Worm (Caenorhabditis elegans) whole organism, young adult: Measurements from ENCODE around the gene srh-184.

ENCODE experiments used
- B0019.2 ChIP-seq: fragments of 200-800 bp; sonication (Bioruptor generic); conservative IDR thresholded peaks from 2 replicates; pipeline ENCODE4 v1.3.6; 2022; ENCODE audit warnings: missing genetic modification reagents, missing genetic modification characterization, missing compliant biosample characterization
- B0336.3 ChIP-seq: fragments of 200-800 bp; sonication (Bioruptor generic); IDR thresholded peaks from 2 replicates; pipeline ENCODE4 v1.3.6; 2022; ENCODE audit warnings: missing genetic modification characterization, missing compliant biosample characterization
- C06A6.2 ChIP-seq: fragments of 200-800 bp; sonication (Bioruptor generic); conservative IDR thresholded peaks from 2 replicates; pipeline ENCODE4 v1.3.6; 2022; ENCODE audit warnings: missing genetic modification characterization, missing compliant biosample characterization
- D2030.7 ChIP-seq: fragments of 200-800 bp; sonication (Bioruptor generic); IDR thresholded peaks from 2 replicates; pipeline ENCODE4 v1.3.6; 2022; ENCODE audit warnings: missing genetic modification reagents, missing genetic modification characterization, missing compliant biosample characterization
- F10E7.11 ChIP-seq: sonication (generic microtip); optimal IDR thresholded peaks from 2 replicates; lab custom pipeline; 2017; ENCODE audit warnings: mild to moderate bottlenecking, missing genetic modification characterization, moderate library complexity, missing compliant biosample characterization
- F23B12.7 ChIP-seq: sonication (generic microtip); optimal IDR thresholded peaks from 2 replicates; lab custom pipeline; 2017; ENCODE audit warnings: missing genetic modification characterization, mild to moderate bottlenecking, missing compliant biosample characterization, antibody characterized with exemption, moderate library complexity; ENCODE audit not compliant: insufficient read depth
- F33H1.4 ChIP-seq: fragments of 200-800 bp; sonication (Bioruptor generic); IDR thresholded peaks from 2 replicates; pipeline ENCODE4 v1.3.6; 2022; ENCODE audit warnings: missing genetic modification reagents, missing genetic modification characterization, missing compliant biosample characterization
- F37B4.10 ChIP-seq: fragments of 200-800 bp; sonication (Bioruptor generic); IDR thresholded peaks from 2 replicates; pipeline ENCODE4 v1.3.6; 2022; ENCODE audit warnings: missing genetic modification characterization, missing compliant biosample characterization
- F57C9.4 ChIP-seq: sonication (generic microtip); optimal IDR thresholded peaks from 2 replicates; lab custom pipeline; 2017; ENCODE audit warnings: mild to moderate bottlenecking, missing genetic modification characterization, missing compliant biosample characterization
- K11D2.4 ChIP-seq: fragments of 200-800 bp; sonication (Bioruptor generic); IDR thresholded peaks from 2 replicates; pipeline ENCODE4 v1.3.6; 2022; ENCODE audit warnings: missing genetic modification reagents, missing genetic modification characterization, missing compliant biosample characterization
- Y95B8A.8 ChIP-seq: fragments of 200-800 bp; sonication (Bioruptor generic); IDR thresholded peaks from 2 replicates; pipeline ENCODE4 v1.3.6; 2022; ENCODE audit warnings: missing genetic modification reagents, missing genetic modification characterization, missing compliant biosample characterization
- akir-1 ChIP-seq: fragments of 200-800 bp; sonication (Bioruptor generic); optimal IDR thresholded peaks from 2 replicates; lab custom pipeline; 2018; ENCODE audit warnings: mild to moderate bottlenecking, missing genetic modification characterization, moderate library complexity, missing compliant biosample characterization
- aptf-2 ChIP-seq: fragments of 200-800 bp; sonication (Bioruptor generic); conservative IDR thresholded peaks from 2 replicates; pipeline ENCODE4 v1.3.6; 2022; ENCODE audit warnings: missing genetic modification reagents, missing genetic modification characterization, missing compliant biosample characterization
- attf-3 ChIP-seq: fragments of 200-800 bp; sonication (Bioruptor generic); conservative IDR thresholded peaks from 2 replicates; pipeline ENCODE4 v1.3.6; 2022; ENCODE audit warnings: missing genetic modification reagents, missing genetic modification characterization, missing compliant biosample characterization
- bed-1 ChIP-seq: fragments of 200-800 bp; sonication (Bioruptor generic); IDR thresholded peaks from 2 replicates; pipeline ENCODE4 v1.3.6; 2022; ENCODE audit warnings: missing genetic modification reagents, missing genetic modification characterization, missing compliant biosample characterization
- cebp-1 ChIP-seq, 2 experiments: fragments of 200-800 bp in 1 of 2; sonication (Bioruptor generic) in 1 of 2; sonication (generic microtip) in 1 of 2; IDR thresholded peaks in 1 of 2; optimal IDR thresholded peaks in 1 of 2; 2 replicates each; pipeline versions ENCODE4 v1.3.6 to Lab custom; 2017 to 2022; ENCODE audit warnings: missing compliant biosample characterization in 2 of 2, missing genetic modification characterization in 2 of 2, mild to moderate bottlenecking in 1 of 2, missing genetic modification reagents in 1 of 2, moderate library complexity in 1 of 2
- ceh-27 ChIP-seq: fragments of 200-800 bp; sonication (Bioruptor generic); optimal IDR thresholded peaks from 2 replicates; lab custom pipeline; 2018; ENCODE audit warnings: mild to moderate bottlenecking, missing genetic modification characterization, moderate library complexity, missing compliant biosample characterization
- ceh-91 ChIP-seq: fragments of 200-800 bp; sonication (Bioruptor generic); IDR thresholded peaks from 2 replicates; pipeline ENCODE4 v1.3.6; 2022; ENCODE audit warnings: missing genetic modification reagents, missing genetic modification characterization, missing compliant biosample characterization
- chd-7 ChIP-seq: sonication (generic microtip); optimal IDR thresholded peaks from 2 replicates; lab custom pipeline; 2016; ENCODE audit warnings: mild to moderate bottlenecking, missing genetic modification characterization, moderate library complexity, missing compliant biosample characterization
- die-1 ChIP-seq: sonication (generic microtip); optimal IDR thresholded peaks from 2 replicates; lab custom pipeline; 2016; ENCODE audit warnings: missing genotype, mild to moderate bottlenecking, missing genetic modification characterization, missing compliant biosample characterization
- dox-1 ChIP-seq: fragments of 200-800 bp; sonication (Bioruptor generic); IDR thresholded peaks from 2 replicates; pipeline ENCODE4 v1.3.6; 2022; ENCODE audit warnings: missing genetic modification reagents, missing genetic modification characterization, missing compliant biosample characterization
- egl-18 ChIP-seq: fragments of 200-800 bp; sonication (Bioruptor generic); IDR thresholded peaks from 2 replicates; pipeline ENCODE4 v1.3.6; 2022; ENCODE audit warnings: missing genetic modification reagents, missing genetic modification characterization, missing compliant biosample characterization
- ets-4 ChIP-seq: fragments of 200-800 bp; sonication (Bioruptor generic); optimal IDR thresholded peaks from 2 replicates; lab custom pipeline; 2018; ENCODE audit warnings: mild to moderate bottlenecking, missing genetic modification characterization, missing compliant biosample characterization
- fkh-3 ChIP-seq: sonication (generic microtip); optimal IDR thresholded peaks from 2 replicates; lab custom pipeline; 2016; ENCODE audit warnings: mild to moderate bottlenecking, missing genetic modification characterization, missing compliant biosample characterization
- hmg-1.2 ChIP-seq: fragments of 200-800 bp; sonication (Bioruptor generic); IDR thresholded peaks from 2 replicates; pipeline ENCODE4 v1.3.6; 2022; ENCODE audit warnings: missing genetic modification reagents, missing genetic modification characterization, missing compliant biosample characterization
- hrde-1 ChIP-seq: sonication (generic microtip); optimal IDR thresholded peaks from 2 replicates; lab custom pipeline; 2016; ENCODE audit warnings: missing genetic modification characterization, mild to moderate bottlenecking, missing compliant biosample characterization, moderate library complexity, missing genotype, missing genetic modification reagents, borderline replicate concordance
- hsf-1 ChIP-seq: fragments of 200-800 bp; sonication (Bioruptor generic); IDR thresholded peaks from 2 replicates; pipeline ENCODE4 v1.3.6; 2022; ENCODE audit warnings: missing genetic modification reagents, missing genetic modification characterization, missing compliant biosample characterization
- lin-26 ChIP-seq: fragments of 200-800 bp; sonication (Bioruptor generic); IDR thresholded peaks from 2 replicates; pipeline ENCODE4 v1.3.6; 2022; ENCODE audit warnings: missing genetic modification reagents, missing genetic modification characterization, missing compliant biosample characterization
- lin-35 ChIP-seq, 3 experiments: fragments of 150-350 bp in 2 of 3; sonication (generic microtip) in 1 of 3; optimal IDR thresholded peaks; 2 replicates each; lab custom pipeline; 2014 to 2018; ENCODE audit warnings: missing biosample characterization in 3 of 3, missing genetic modification characterization in 3 of 3, missing genetic modification reagents in 3 of 3
- lin-54 ChIP-seq: fragments of 200-800 bp; sonication (Bioruptor generic); optimal IDR thresholded peaks from 2 replicates; lab custom pipeline; 2018; ENCODE audit warnings: mild to moderate bottlenecking, missing genetic modification characterization, missing compliant biosample characterization
- lsl-1 ChIP-seq: fragments of 200-800 bp; sonication (Bioruptor generic); optimal IDR thresholded peaks from 2 replicates; lab custom pipeline; 2018; ENCODE audit warnings: mild to moderate bottlenecking, missing genetic modification characterization, moderate library complexity, missing compliant biosample characterization
- lsy-27 ChIP-seq: sonication (generic microtip); optimal IDR thresholded peaks from 2 replicates; lab custom pipeline; 2017; ENCODE audit warnings: missing genetic modification characterization, mild to moderate bottlenecking, missing compliant biosample characterization, antibody characterized with exemption, missing genotype, borderline replicate concordance; ENCODE audit not compliant: insufficient read depth
- madf-3 ChIP-seq: fragments of 200-800 bp; sonication (Bioruptor generic); IDR thresholded peaks from 2 replicates; pipeline ENCODE4 v1.3.6; 2022; ENCODE audit warnings: missing genetic modification reagents, missing genetic modification characterization, missing compliant biosample characterization
- madf-8 ChIP-seq: fragments of 200-800 bp; sonication (Bioruptor generic); conservative IDR thresholded peaks from 2 replicates; pipeline ENCODE4 v1.3.6; 2022; ENCODE audit warnings: missing genetic modification reagents, missing genetic modification characterization, missing compliant biosample characterization
- mcd-1 ChIP-seq: fragments of 200-800 bp; sonication (Bioruptor generic); IDR thresholded peaks from 2 replicates; pipeline ENCODE4 v1.3.6; 2022; ENCODE audit warnings: missing genetic modification reagents, missing genetic modification characterization, missing compliant biosample characterization
- mxl-1 ChIP-seq: sonication (generic microtip); optimal IDR thresholded peaks from 2 replicates; lab custom pipeline; 2016; ENCODE audit warnings: missing genetic modification characterization, missing compliant biosample characterization
- nhr-90 ChIP-seq: sonication (generic microtip); optimal IDR thresholded peaks from 2 replicates; lab custom pipeline; 2016; ENCODE audit warnings: missing genotype, mild to moderate bottlenecking, missing genetic modification characterization, missing compliant biosample characterization
- rcor-1 ChIP-seq: fragments of 200-800 bp; sonication (Bioruptor generic); IDR thresholded peaks from 2 replicates; pipeline ENCODE4 v1.3.6; 2022; ENCODE audit warnings: missing genetic modification reagents, missing genetic modification characterization, missing compliant biosample characterization
- sea-2 ChIP-seq: fragments of 200-800 bp; sonication (Bioruptor generic); IDR thresholded peaks from 2 replicates; pipeline ENCODE4 v1.3.6; 2022; ENCODE audit warnings: missing genetic modification characterization, missing compliant biosample characterization
- snpc-1.1 ChIP-seq: sonication (generic microtip); optimal IDR thresholded peaks from 2 replicates; lab custom pipeline; 2017; ENCODE audit warnings: missing genetic modification characterization, mild to moderate bottlenecking, missing compliant biosample characterization, antibody characterized with exemption, moderate library complexity, missing genotype, missing genetic modification reagents; ENCODE audit not compliant: insufficient read depth
- tbx-9 ChIP-seq: sonication (generic microtip); optimal IDR thresholded peaks from 2 replicates; lab custom pipeline; 2016; ENCODE audit warnings: borderline replicate concordance, missing genetic modification characterization, inconsistent platforms, missing compliant biosample characterization
- tlf-1 ChIP-seq: fragments of 200-800 bp; sonication (Bioruptor generic); optimal IDR thresholded peaks from 2 replicates; lab custom pipeline; 2018; ENCODE audit warnings: mild to moderate bottlenecking, missing genetic modification characterization, missing compliant biosample characterization
- unc-62 ChIP-seq: fragments of 150-350 bp; optimal IDR thresholded peaks from 2 replicates; lab custom pipeline; 2014; ENCODE audit warnings: missing biosample characterization, missing genetic modification reagents, missing genetic modification characterization
- ztf-18 ChIP-seq: sonication (generic microtip); optimal IDR thresholded peaks from 2 replicates; lab custom pipeline; 2016; ENCODE audit warnings: missing genotype, mild to moderate bottlenecking, missing genetic modification characterization, missing compliant biosample characterization
- ztf-26 ChIP-seq: sonication (generic microtip); optimal IDR thresholded peaks from 2 replicates; lab custom pipeline; 2017; ENCODE audit warnings: missing genetic modification characterization, missing compliant biosample characterization
- ztf-28 ChIP-seq: fragments of 200-800 bp; sonication (Bioruptor generic); IDR thresholded peaks from 2 replicates; pipeline ENCODE4 v1.3.6; 2022; ENCODE audit warnings: missing genetic modification reagents, missing genetic modification characterization, missing compliant biosample characterization
- ztf-6 ChIP-seq: fragments of 200-800 bp; sonication (Bioruptor generic); IDR thresholded peaks from 2 replicates; pipeline ENCODE4 v1.3.6; 2022; ENCODE audit warnings: missing genetic modification reagents, missing genetic modification characterization, missing compliant biosample characterization

srh-184 gene

DNA sequence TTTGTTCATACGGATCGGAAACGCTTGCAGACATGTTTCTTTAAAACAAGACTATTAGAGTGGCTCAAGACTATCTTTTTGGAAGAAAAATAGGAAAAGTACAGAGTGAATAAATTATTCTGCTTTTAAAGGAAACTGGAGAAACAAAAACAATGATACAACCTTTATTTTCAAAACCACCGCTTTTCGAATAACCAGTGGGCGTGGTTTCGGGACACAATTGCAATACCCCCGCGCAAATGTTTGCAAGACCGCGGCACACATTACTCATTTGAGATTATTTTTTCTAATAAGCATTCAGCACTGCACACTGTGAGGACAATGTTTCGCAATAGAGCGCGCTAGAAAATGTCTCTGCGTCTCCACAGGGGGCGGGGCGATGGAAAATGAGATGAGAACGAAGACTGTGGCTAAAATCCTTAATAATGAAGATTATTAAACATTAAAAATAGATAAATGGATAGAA is 9.9 kb upstream of the srh-184 start, which contains the start of gene plrg-1:
TSS of gene plrg-1 (minus strand) at position 51 of the 466 bp plus-strand sequence.
- TF ChIP-seq D2030.7 (GFP tag; lab: Robert Waterston, UW) (peak; percentile 94), tlf-1 (peak; percentile 85), hrde-1 (tag; lab: Kevin White, UChicago) (peak; percentile 28), attf-3 (GFP tag; lab: Robert Waterston, UW) (peak; percentile 75), hmg-1.2 (peak; percentile 86), ceh-91 (GFP tag; lab: Robert Waterston, UW) (peak; percentile 83), lsy-27 (tag; lab: Kevin White, UChicago) (peak; percentile 57), dox-1 (GFP tag; lab: Robert Waterston, UW) (peak; percentile 98), B0019.2 (GFP tag; lab: Robert Waterston, UW) (peak; percentile 73), rcor-1 (GFP tag; lab: Robert Waterston, UW) (peak; percentile 93), F10E7.11 (tag; lab: Kevin White, UChicago) (no peak), die-1 (tag; lab: Kevin White, UChicago) (peak; percentile 43), snpc-1.1 (tag; lab: Kevin White, UChicago) (peak; percentile 51), F23B12.7 (tag; lab: Kevin White, UChicago) (peak; percentile 84), C06A6.2 (GFP tag; lab: Robert Waterston, UW) (peak; percentile 96), lsl-1 (GFP tag; lab: Kevin White, UChicago) (peak; percentile 74), sea-2 (GFP tag; lab: Robert Waterston, UW) (no peak), fkh-3 (tag; lab: Kevin White, UChicago) (no peak), bed-1 (GFP tag; lab: Robert Waterston, UW) (no peak), nhr-90 (tag; lab: Kevin White, UChicago) (peak; percentile 40), Y95B8A.8 (peak; percentile 79; the same call in 1 of the 2 replicates), aptf-2 (GFP tag; lab: Robert Waterston, UW) (no peak; the same call in 1 of the 2 replicates), lin-35 (GFP tag; optimal IDR thresholded peaks at IDR 0.05; lab: Kevin White, UChicago) (peak in 1 of 3 experiments; percentile 76), cebp-1 (GFP tag; IDR thresholded peaks at IDR 0.05; lab: Robert Waterston, UW) (peak; percentile 99), cebp-1 (tag; optimal IDR thresholded peaks at IDR 0.05; lab: Kevin White, UChicago) (peak; percentile 99), unc-62 (no peak), mxl-1 (no peak), F57C9.4 (tag; lab: Kevin White, UChicago) (no peak), ztf-18 (peak; percentile 73), ztf-26 (peak; percentile 32), lin-26 (GFP tag; lab: Robert Waterston, UW) (peak; percentile 81), egl-18 (GFP tag; lab: Robert Waterston, UW) (0 out of 2 replicates have a peak, but pooled peaks have one; percentile 33), madf-8 (peak; percentile 48; the same call in 1 of the 2 replicates), tbx-9 (tag; lab: Kevin White, UChicago) (no peak), hsf-1 (peak; percentile 78), akir-1 (no peak), ztf-28 (GFP tag; lab: Robert Waterston, UW) (peak; percentile 82), F37B4.10 (0 out of 2 replicates have a peak, but pooled peaks have one; percentile 66), B0336.3 (GFP tag; lab: Robert Waterston, UW) (peak; percentile 84), chd-7 (tag; lab: Kevin White, UChicago) (peak; percentile 74), ets-4 (GFP tag; lab: Kevin White, UChicago) (peak; percentile 66), madf-3 (GFP tag; lab: Robert Waterston, UW) (peak; percentile 89), ceh-27 (peak; percentile 92), K11D2.4 (peak; percentile 76), ztf-6 (GFP tag; lab: Robert Waterston, UW) (peak; percentile 72; the same call in 1 of the 2 replicates), lin-54 (GFP tag; lab: Kevin White, UChicago) (peak; percentile 87), mcd-1 (GFP tag; lab: Robert Waterston, UW) (peak; percentile 90), F33H1.4 (GFP tag; lab: Robert Waterston, UW) (peak; percentile 55)
